Fruit fly (Drosophila melanogaster) whole organism: Measurements from ENCODE around the gene CG42322.

Experiments used
- CG8478 ChIP-seq: fragments of >200 bp; optimal IDR thresholded peaks from 2 replicates; lab custom pipeline; 2018; ENCODE audit warnings: inconsistent platforms
- Dll ChIP-seq: fragments of >200 bp; optimal IDR thresholded peaks from 2 replicates; lab custom pipeline; 2017
- EcR ChIP-seq, 2 experiments: fragments of >200 bp; optimal IDR thresholded peaks; 2 replicates each; lab custom pipeline; 2017; ENCODE audit warnings: missing biosample characterization in 2 of 2, missing genetic modification characterization in 2 of 2, missing genetic modification reagents in 2 of 2
- pan ChIP-seq: fragments of >200 bp; optimal IDR thresholded peaks from 2 replicates; lab custom pipeline; 2017
- psq ChIP-seq: fragments of >200 bp; optimal IDR thresholded peaks from 2 replicates; lab custom pipeline; 2017
- usp ChIP-seq: fragments of >200 bp; optimal IDR thresholded peaks from 2 replicates; lab custom pipeline; 2017; ENCODE audit warnings: missing biosample characterization, missing genetic modification characterization, mixed read lengths

Gene CG42322

dm6 chr3R:20739971-20740370 is at the start of gene CG42322:
Gene CG42322, plus strand, starts transcription at chr3R:20740108.
- TF ChIP-seq Dll (lab: Kevin White, UChicago) (no peak), CG8478 (lab: Kevin White, UChicago) (no peak), pan (lab: Kevin White, UChicago) (no peak), usp (no peak), EcR (GFP tag; optimal IDR thresholded peaks at IDR 0.05; lab: Kevin White, UChicago) (no peak), psq (lab: Kevin White, UChicago) (no peak)

- TF ChIP-seq usp (no peak), Dll (lab: Kevin White, UChicago) (no peak), psq (lab: Kevin White, UChicago) (no peak), pan (lab: Kevin White, UChicago) (no peak), CG8478 (lab: Kevin White, UChicago) (no peak), EcR (GFP tag; optimal IDR thresholded peaks at IDR 0.05; lab: Kevin White, UChicago) (no peak)
Measured at dm6 chr3R:20714360-20714759, 25.5 kb upstream of the CG42322 start, which contains the start of gene Oamb. Gene Oamb, minus strand, starts transcription at chr3R:20714577.

- TF ChIP-seq CG8478 (lab: Kevin White, UChicago) (no peak), Dll (lab: Kevin White, UChicago) (no peak), psq (lab: Kevin White, UChicago) (no peak), usp (no peak), pan (lab: Kevin White, UChicago) (no peak), EcR (GFP tag; optimal IDR thresholded peaks at IDR 0.05; lab: Kevin White, UChicago) (no peak)
Measured at dm6 chr3R:20719286-20719685, 20.6 kb upstream of the CG42322 start.

dm6 chr3R:20723491-20723890 is 16.4 kb upstream of the CG42322 start:
- no peak for TF ChIP-seq pan (lab: Kevin White, UChicago)
- no peak for TF ChIP-seq usp
- no peak for TF ChIP-seq EcR (GFP tag; optimal IDR thresholded peaks at IDR 0.05; lab: Kevin White, UChicago)
- TF ChIP-seq psq (lab: Kevin White, UChicago): no peak
- TF ChIP-seq Dll (lab: Kevin White, UChicago): no peak

dm6 chr3R:20731331-20731730 is 8.6 kb upstream of the CG42322 start, which contains the start of gene CG31205:
Gene CG31205, plus strand, starts transcription at chr3R:20731631.
- TF ChIP-seq EcR (GFP tag; optimal IDR thresholded peaks at IDR 0.05; lab: Kevin White, UChicago) (no peak), psq (lab: Kevin White, UChicago) (no peak), pan (lab: Kevin White, UChicago) (no peak), CG8478 (lab: Kevin White, UChicago) (no peak)

dm6 chr3R:20735405-20735804 is 4.5 kb upstream of the CG42322 start, which contains the start of gene Cdk2:
Gene Cdk2, plus strand, starts transcription at chr3R:20735623.
- TF ChIP-seq usp (no peak), pan (lab: Kevin White, UChicago) (no peak), psq (lab: Kevin White, UChicago) (no peak), Dll (lab: Kevin White, UChicago) (no peak), EcR (GFP tag; optimal IDR thresholded peaks at IDR 0.05; lab: Kevin White, UChicago) (no peak), CG8478 (lab: Kevin White, UChicago) (no peak)

dm6 chr3R:20739000-20739399 is 908 bp upstream of the CG42322 start, which contains the start of gene CG17267:
Gene CG17267, minus strand, starts transcription at chr3R:20739100.
- TF ChIP-seq pan (lab: Kevin White, UChicago) (no peak), CG8478 (lab: Kevin White, UChicago) (no peak), EcR (GFP tag; optimal IDR thresholded peaks at IDR 0.05; lab: Kevin White, UChicago) (no peak), psq (lab: Kevin White, UChicago) (no peak), Dll (lab: Kevin White, UChicago) (no peak), usp (no peak)

- no peak for TF ChIP-seq CG8478 (lab: Kevin White, UChicago)
- no peak for TF ChIP-seq pan (lab: Kevin White, UChicago)
- TF ChIP-seq Dll (lab: Kevin White, UChicago): no peak
- no peak for TF ChIP-seq psq (lab: Kevin White, UChicago)
- no peak for TF ChIP-seq usp
- TF ChIP-seq EcR (GFP tag; optimal IDR thresholded peaks at IDR 0.05; lab: Kevin White, UChicago): no peak
Measured at dm6 chr3R:20743769-20744168, 3.9 kb downstream of the CG42322 start, which contains the start of gene CG31199. Gene CG31199, minus strand, starts transcription at chr3R:20743869.

dm6 chr3R:20745238-20745637 is 5.3 kb downstream of the CG42322 start, which contains the start of gene CG31200:
Gene CG31200, minus strand, starts transcription at chr3R:20745338.
- TF ChIP-seq Dll (lab: Kevin White, UChicago) (no peak), CG8478 (lab: Kevin White, UChicago) (no peak)

dm6 chr3R:20748974-20749373 is 9.1 kb downstream of the CG42322 start, which contains the start of gene Prosalpha4T1:
Gene Prosalpha4T1, minus strand, starts transcription at chr3R:20749074.
- TF ChIP-seq usp: no peak
- TF ChIP-seq CG8478 (lab: Kevin White, UChicago): no peak
- no peak for TF ChIP-seq psq (lab: Kevin White, UChicago)
- no peak for TF ChIP-seq Dll (lab: Kevin White, UChicago)
- TF ChIP-seq EcR (GFP tag; optimal IDR thresholded peaks at IDR 0.05; lab: Kevin White, UChicago): no peak
- TF ChIP-seq pan (lab: Kevin White, UChicago): no peak

- TF ChIP-seq psq (lab: Kevin White, UChicago) (no peak), pan (lab: Kevin White, UChicago) (no peak), CG8478 (lab: Kevin White, UChicago) (no peak), Dll (lab: Kevin White, UChicago) (no peak), EcR (GFP tag; optimal IDR thresholded peaks at IDR 0.05; lab: Kevin White, UChicago) (no peak), usp (no peak)
Measured at dm6 chr3R:20749536-20749935, 9.6 kb downstream of the CG42322 start.

- TF ChIP-seq EcR (GFP tag; optimal IDR thresholded peaks at IDR 0.05; lab: Kevin White, UChicago): no peak
- TF ChIP-seq psq (lab: Kevin White, UChicago): no peak
- TF ChIP-seq pan (lab: Kevin White, UChicago): no peak
- no peak for TF ChIP-seq CG8478 (lab: Kevin White, UChicago)
- no peak for TF ChIP-seq usp
- no peak for TF ChIP-seq Dll (lab: Kevin White, UChicago)
Measured at dm6 chr3R:20754991-20755390, 15.1 kb downstream of the CG42322 start.
